Worm (Caenorhabditis elegans): ENCODE measurements around the gene R166.2.

- no peak for TF ChIP-seq ztf-29 (GFP tag; IDR thresholded peaks at IDR 0.05)
- no peak for TF ChIP-seq flt-1 (GFP tag; IDR thresholded peaks at IDR 0.05)
- no peak for TF ChIP-seq cog-1 (tag; optimal IDR thresholded peaks at IDR 0.05)
- no peak for TF ChIP-seq T22C8.4 (GFP tag; IDR thresholded peaks at IDR 0.05)
Observed at ce11 chrII:10554972-10555371, 17.5 kb upstream of the R166.2 start, which contains the start of gene mnk-1.

All from whole organism, midembryonic.